Worm (Caenorhabditis elegans): ENCODE measurements around the gene rrp-1.

rrp-1 gene

DNA sequence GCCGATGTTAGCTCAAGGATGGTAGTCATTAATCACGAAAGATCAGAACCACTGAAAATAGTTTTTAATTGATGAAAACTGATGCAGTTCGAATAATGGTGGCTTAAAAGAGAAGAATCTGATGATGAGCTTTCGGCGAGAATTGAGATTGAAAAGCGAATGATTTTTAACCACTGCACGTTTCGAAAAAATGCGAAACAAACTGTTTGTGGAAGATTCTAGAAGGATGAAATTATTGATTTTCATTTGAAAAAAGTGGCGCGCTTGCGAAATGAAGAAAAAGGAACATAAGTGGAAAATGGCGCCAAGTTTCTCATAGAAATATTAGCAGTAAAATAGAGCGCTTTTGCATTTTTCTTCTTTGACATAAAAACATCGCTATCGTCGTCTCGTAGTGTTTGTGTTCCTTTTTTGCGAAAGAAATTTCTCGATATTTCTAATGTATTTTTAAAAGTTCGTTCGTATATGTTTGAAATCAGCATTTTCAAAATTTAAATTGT, 12.9 kb upstream of the rrp-1 start, which contains the start of gene uba-1 (continued):
- TF ChIP-seq F55B11.4 (tag; optimal IDR thresholded peaks at IDR 0.05; ENCODE audit: borderline replicate concordance, insufficient read depth) (no peak), sdz-38 (tag; optimal IDR thresholded peaks at IDR 0.05) (no peak), zfh-2 (GFP tag; conservative IDR thresholded peaks at IDR 0.05) (no peak), snpc-3.4 (tag; optimal IDR thresholded peaks at IDR 0.05) (peak; percentile 42), let-526 (GFP tag; IDR thresholded peaks at IDR 0.05) (no peak), madf-8 (GFP tag; conservative IDR thresholded peaks at IDR 0.05) (peak; percentile 90), mes-4 (tag; optimal IDR thresholded peaks at IDR 0.05) (no peak), B0035.1 (tag; optimal IDR thresholded peaks at IDR 0.05) (no peak), unc-130 (GFP tag; optimal IDR thresholded peaks at IDR 0.05) (peak; percentile 55), F10E7.11 (tag; optimal IDR thresholded peaks at IDR 0.05) (no peak), D2030.7 (GFP tag; IDR thresholded peaks at IDR 0.05) (peak; percentile 68), ceh-79 (tag; optimal IDR thresholded peaks at IDR 0.05) (no peak), snpc-1.1 (tag; optimal IDR thresholded peaks at IDR 0.05; ENCODE audit: insufficient read depth) (no peak), aptf-3 (GFP tag; IDR thresholded peaks at IDR 0.05) (no peak), tlf-1 (GFP tag; optimal IDR thresholded peaks at IDR 0.05) (peak; percentile 87), snpc-4 (GFP tag; optimal IDR thresholded peaks at IDR 0.05) (no peak), snpc-4 (tag; optimal IDR thresholded peaks at IDR 0.05) (peak; percentile 6 to 50 (median 40)), dpff-1 (tag; optimal IDR thresholded peaks at IDR 0.05) (no peak), unc-62 (GFP tag; optimal IDR thresholded peaks at IDR 0.05) (no peak), ama-1 (optimal IDR thresholded peaks at IDR 0.05) (no peak), ama-1 (GFP tag; optimal IDR thresholded peaks at IDR 0.05) (peak; percentile 28 to 37), madf-3 (GFP tag; IDR thresholded peaks at IDR 0.05) (no peak), attf-5 (GFP tag; optimal IDR thresholded peaks at IDR 0.05) (peak; percentile 45), nhr-90 (tag; optimal IDR thresholded peaks at IDR 0.05) (peak; percentile 13), cebp-1 (GFP tag; IDR thresholded peaks at IDR 0.05) (peak; percentile 49; the same call in 1 of the 2 replicates), cebp-1 (tag; optimal IDR thresholded peaks at IDR 0.05) (peak; percentile 94), dpl-1 (GFP tag; optimal IDR thresholded peaks at IDR 0.05) (peak; percentile 79), T07F8.4 (tag; optimal IDR thresholded peaks at IDR 0.05) (no peak), lsl-1 (GFP tag; optimal IDR thresholded peaks at IDR 0.05) (peak; percentile 70), lin-26 (GFP tag; IDR thresholded peaks at IDR 0.05) (peak; percentile 11; the same call in 1 of the 2 replicates), gei-17 (GFP tag; optimal IDR thresholded peaks at IDR 0.05) (no peak), bed-2 (GFP tag; IDR thresholded peaks at IDR 0.05) (no peak), ztf-25 (GFP tag; IDR thresholded peaks at IDR 0.05) (no peak), rcor-1 (GFP tag; IDR thresholded peaks at IDR 0.05) (0 out of 2 replicates have a peak, but pooled peaks have one; percentile 6), mel-28 (tag; optimal IDR thresholded peaks at IDR 0.05; ENCODE audit: borderline replicate concordance) (no peak), zim-3 (tag; optimal IDR thresholded peaks at IDR 0.05) (no peak), lin-35 (GFP tag; optimal IDR thresholded peaks at IDR 0.05) (peak; percentile 13 to 77 (median 48)), pha-4 (tag; optimal IDR thresholded peaks at IDR 0.05) (no peak), ccch-3 (GFP tag; optimal IDR thresholded peaks at IDR 0.05) (no peak), tbx-9 (tag; optimal IDR thresholded peaks at IDR 0.05; ENCODE audit: borderline replicate concordance) (no peak), F33H1.4 (GFP tag; IDR thresholded peaks at IDR 0.05) (peak; percentile 67), repo-1 (tag; optimal IDR thresholded peaks at IDR 0.05) (peak; percentile 84), F37B4.10 (GFP tag; IDR thresholded peaks at IDR 0.05) (no peak), nhr-80 (tag; optimal IDR thresholded peaks at IDR 0.05) (peak; percentile 7), nhr-120 (GFP tag; IDR thresholded peaks at IDR 0.05) (no peak), snpc-1.3 (tag; optimal IDR thresholded peaks at IDR 0.05; ENCODE audit: insufficient read depth) (peak; percentile 14), let-607 (tag; optimal IDR thresholded peaks at IDR 0.05) (peak; percentile 24 to 30), hlh-12 (tag; optimal IDR thresholded peaks at IDR 0.05) (no peak), athp-1 (tag; optimal IDR thresholded peaks at IDR 0.05) (peak; percentile 53)
